Fruit fly (Drosophila melanogaster): ENCODE results near the gene TwdlY.
A peak's percentile ranks its signal among the peaks of the same experiment; 100 is the strongest.

TwdlY gene

dm6 chrX:16691440-16691839, 43.3 kb upstream of the TwdlY start (continued):
- TF ChIP-seq zfh2 (GFP tag; optimal IDR thresholded peaks at IDR 0.05) (peak; percentile 33), CG34224 (GFP tag; IDR thresholded peaks at IDR 0.05; ENCODE audit: partially characterized antibody) (no peak), Six4 (GFP tag; optimal IDR thresholded peaks at IDR 0.05) (peak; percentile 82), CG30431 (GFP tag; optimal IDR thresholded peaks at IDR 0.05) (peak; percentile 74), gcm2 (GFP tag; optimal IDR thresholded peaks at IDR 0.05) (peak; percentile 63), CG3281 (GFP tag; optimal IDR thresholded peaks at IDR 0.05) (peak; percentile 52), maf-S (GFP tag; optimal IDR thresholded peaks at IDR 0.05) (peak; percentile 73), Eip74EF (GFP tag; optimal IDR thresholded peaks at IDR 0.05) (peak in 1 of 2 experiments; percentile 84), dysf (GFP tag; IDR thresholded peaks at IDR 0.05) (peak; percentile 88), Sry-δ (GFP tag; optimal IDR thresholded peaks at IDR 0.05) (peak; percentile 44), dm (GFP tag; optimal IDR thresholded peaks at IDR 0.05) (peak; percentile 36), CG13296 (GFP tag; optimal IDR thresholded peaks at IDR 0.05) (peak; percentile 61), croc (GFP tag; conservative IDR thresholded peaks at IDR 0.05) (peak; percentile 83), nom (GFP tag; optimal IDR thresholded peaks at IDR 0.05) (no peak), CG12942 (GFP tag; optimal IDR thresholded peaks at IDR 0.05) (peak; percentile 83), CG14050 (GFP tag; IDR thresholded peaks at IDR 0.05) (peak; percentile 85), tio (GFP tag; optimal IDR thresholded peaks at IDR 0.05) (peak; percentile 70), CG18764 (GFP tag; optimal IDR thresholded peaks at IDR 0.05) (peak; percentile 81), CG11456 (GFP tag; IDR thresholded peaks at IDR 0.05) (peak; percentile 83), Dbx (GFP tag; IDR thresholded peaks at IDR 0.05) (no peak), CG17912 (GFP tag; optimal IDR thresholded peaks at IDR 0.05) (no peak), slbo (GFP tag; IDR thresholded peaks at IDR 0.05) (peak; percentile 82), pum (GFP tag; optimal IDR thresholded peaks at IDR 0.05) (peak; percentile 81), zfh1 (GFP tag; IDR thresholded peaks at IDR 0.05) (peak; percentile 94), cg (GFP tag; optimal IDR thresholded peaks at IDR 0.05) (no peak), Usf (GFP tag; optimal IDR thresholded peaks at IDR 0.05) (peak; percentile 45), CG13123 (GFP tag; optimal IDR thresholded peaks at IDR 0.05) (peak; percentile 80), sna (GFP tag; IDR thresholded peaks at IDR 0.05; ENCODE audit: partially characterized antibody) (no peak), E2f2 (GFP tag; IDR thresholded peaks at IDR 0.05) (peak; percentile 61; the same call in 1 of the 2 replicates), Bgb (GFP tag; IDR thresholded peaks at IDR 0.05; ENCODE audit: partially characterized antibody) (no peak), CG4404 (GFP tag; IDR thresholded peaks at IDR 0.05) (peak; percentile 67), Med (GFP tag) (peak; percentile 98), usp (GFP tag; optimal IDR thresholded peaks at IDR 0.05) (no peak), Chrac-16 (GFP tag; optimal IDR thresholded peaks at IDR 0.05) (peak; percentile 86), CG16815 (GFP tag; optimal IDR thresholded peaks at IDR 0.05) (peak; percentile 76), CG1647 (GFP tag; optimal IDR thresholded peaks at IDR 0.05) (peak; percentile 79), her (GFP tag; optimal IDR thresholded peaks at IDR 0.05) (peak; percentile 77), Ptx1 (GFP tag; IDR thresholded peaks at IDR 0.05) (peak; percentile 89), CG9932 (GFP tag; IDR thresholded peaks at IDR 0.05) (peak; percentile 48), ewg (GFP tag; optimal IDR thresholded peaks at IDR 0.05) (peak; percentile 81), CG3163 (GFP tag; optimal IDR thresholded peaks at IDR 0.05) (peak; percentile 52), CG10274 (GFP tag; optimal IDR thresholded peaks at IDR 0.05) (peak; percentile 47), hth (optimal IDR thresholded peaks at IDR 0.05) (no peak), Dref (GFP tag; IDR thresholded peaks at IDR 0.05) (no peak), hb (GFP tag; IDR thresholded peaks at IDR 0.05; ENCODE audit: partially characterized antibody) (no peak), CG7556 (GFP tag; optimal IDR thresholded peaks at IDR 0.05) (peak; percentile 64), Asciz (GFP tag; optimal IDR thresholded peaks at IDR 0.05) (peak; percentile 82), CG10209 (GFP tag; optimal IDR thresholded peaks at IDR 0.05) (peak; percentile 80), Ada2b (GFP tag; IDR thresholded peaks at IDR 0.05) (peak; percentile 89), CG17612 (GFP tag; IDR thresholded peaks at IDR 0.05) (peak; percentile 49; the same call in 1 of the 2 replicates), CG18619 (GFP tag; optimal IDR thresholded peaks at IDR 0.05) (peak; percentile 73), Neu2 (GFP tag; optimal IDR thresholded peaks at IDR 0.05; ENCODE audit: borderline replicate concordance) (no peak)

Measured in whole organism, embryonic.